Worm (Caenorhabditis elegans) whole organism, late embryonic: ENCODE data around the gene B0222.5.

Experiments used
- ama-1 ChIP-seq: fragments of 150-350 bp; optimal IDR thresholded peaks from 2 replicates; lab custom pipeline; 2014
- ceh-18 ChIP-seq: sonication (generic microtip); optimal IDR thresholded peaks from 2 replicates; lab custom pipeline; 2016; ENCODE audit warnings: missing genetic modification characterization, missing compliant biosample characterization
- dve-1 ChIP-seq: sonication (generic microtip); optimal IDR thresholded peaks from 2 replicates; lab custom pipeline; 2017; ENCODE audit warnings: antibody characterized with exemption, mild to moderate bottlenecking, missing genetic modification characterization, missing compliant biosample characterization
- ets-4 ChIP-seq: sonication (generic microtip); optimal IDR thresholded peaks from 2 replicates; lab custom pipeline; 2016; ENCODE audit warnings: missing genetic modification characterization, missing compliant biosample characterization
- fax-1 ChIP-seq: sonication (generic microtip); optimal IDR thresholded peaks from 2 replicates; lab custom pipeline; 2016; ENCODE audit warnings: missing genotype, missing genetic modification characterization, missing compliant biosample characterization
- fkh-10 ChIP-seq: fragments of 150-350 bp; optimal IDR thresholded peaks from 2 replicates; lab custom pipeline; 2014; ENCODE audit warnings: missing biosample characterization, missing genetic modification reagents, missing genetic modification characterization
- nfya-1 ChIP-seq: sonication (generic microtip); optimal IDR thresholded peaks from 2 replicates; lab custom pipeline; 2017; ENCODE audit warnings: missing genetic modification characterization, mild to moderate bottlenecking, missing compliant biosample characterization, antibody characterized with exemption, moderate library complexity
- nhr-11 ChIP-seq: fragments of 150-350 bp; optimal IDR thresholded peaks from 2 replicates; lab custom pipeline; 2014; ENCODE audit warnings: missing biosample characterization, missing genetic modification characterization
- rnt-1 ChIP-seq: sonication (generic microtip); optimal IDR thresholded peaks from 2 replicates; lab custom pipeline; 2016; ENCODE audit warnings: missing genetic modification characterization, missing compliant biosample characterization
- tbx-2 ChIP-seq: sonication (generic microtip); optimal IDR thresholded peaks from 2 replicates; lab custom pipeline; 2016; ENCODE audit warnings: missing genetic modification characterization, missing compliant biosample characterization

DNA sequence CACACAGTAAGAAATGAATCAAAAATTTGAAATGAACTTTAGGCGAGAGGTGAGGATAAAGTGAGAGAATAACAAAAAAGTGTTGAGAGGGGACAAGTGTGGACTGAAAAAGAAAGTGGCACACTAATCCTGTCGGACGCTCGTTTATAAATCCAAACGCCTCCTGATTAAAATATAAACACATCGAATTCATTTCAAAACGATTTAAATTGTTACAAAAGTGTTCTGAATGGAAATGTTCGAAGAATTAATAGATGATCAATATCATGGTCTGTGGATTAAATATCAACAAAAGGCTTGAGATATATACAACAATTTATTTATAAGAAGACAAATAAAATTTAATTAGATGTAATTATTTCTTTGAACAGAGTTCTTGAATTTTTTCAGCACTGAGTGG lies 13.4 kb upstream of the B0222.5 start, which contains the start of gene B0222.11:
- TF ChIP-seq fax-1 (tag; lab: Kevin White, UChicago) (no peak), rnt-1 (no peak), tbx-2 (no peak), ceh-18 (tag; lab: Kevin White, UChicago) (no peak), fkh-10 (GFP tag; lab: Kevin White, UChicago) (no peak), ets-4 (no peak), ama-1 (no peak), dve-1 (tag; lab: Kevin White, UChicago) (no peak), nhr-11 (tag; lab: Kevin White, UChicago) (no peak), nfya-1 (tag; lab: Kevin White, UChicago) (no peak)
